Worm (Caenorhabditis elegans): ENCODE data around the gene C37E2.10.

Gene C37E2.10

ce11 chrX:14228764-14229163 is 50.0 kb downstream of the C37E2.10 start (continued):
- TF ChIP-seq spr-1 (tag; optimal IDR thresholded peaks at IDR 0.05) (no peak), rbr-2 (tag; optimal IDR thresholded peaks at IDR 0.05) (peak; percentile 25), ZK546.5 (tag; optimal IDR thresholded peaks at IDR 0.05) (no peak), lsy-2 (tag; optimal IDR thresholded peaks at IDR 0.05) (no peak), lin-38 (GFP tag; IDR thresholded peaks at IDR 0.05) (no peak), hlh-30 (tag; optimal IDR thresholded peaks at IDR 0.05; ENCODE audit: insufficient read depth) (no peak), nhr-28 (tag; optimal IDR thresholded peaks at IDR 0.05) (no peak), skn-1 (tag; optimal IDR thresholded peaks at IDR 0.05) (no peak), ctbp-1 (GFP tag; IDR thresholded peaks at IDR 0.05) (no peak; the same call in none of the 2 replicates), F44E2.7 (GFP tag; IDR thresholded peaks at IDR 0.05) (no peak), hif-1 (tag; optimal IDR thresholded peaks at IDR 0.05) (no peak), R02D3.7 (tag; optimal IDR thresholded peaks at IDR 0.05) (no peak), madf-5 (GFP tag; IDR thresholded peaks at IDR 0.05) (0 out of 4 replicates have a peak, but pooled peaks of 1 of the 2 experiments have one; percentile 50), ceh-32 (tag; optimal IDR thresholded peaks at IDR 0.05; ENCODE audit: poor library complexity) (no peak), T26A8.4 (GFP tag; IDR thresholded peaks at IDR 0.05) (no peak), spr-3 (GFP tag; optimal IDR thresholded peaks at IDR 0.05) (no peak)

All from whole organism, L4 larva.